Worm (Caenorhabditis elegans) whole organism, L4 larva: ENCODE results near the gene hot-2.

ENCODE experiments used
- D1046.2 ChIP-seq: fragments of 200-800 bp; sonication (Bioruptor generic); IDR thresholded peaks from 2 replicates; pipeline ENCODE4 v1.3.6; 2022; ENCODE audit warnings: missing genetic modification characterization, missing compliant biosample characterization
- aha-1 ChIP-seq: fragments of 150-350 bp; peaks from one replicate; lab custom pipeline; 2014; ENCODE audit warnings: missing biosample characterization, missing genetic modification characterization
- daf-16 ChIP-seq, 3 experiments: sonication (generic microtip); optimal IDR thresholded peaks; 2 replicates each; lab custom pipeline; 2016 to 2017; ENCODE audit warnings: missing genetic modification characterization in 3 of 3, missing genetic modification reagents in 3 of 3, mild to moderate bottlenecking in 2 of 3, missing compliant biosample characterization in 2 of 3, missing biosample characterization in 1 of 3, moderate library complexity in 1 of 3
- mep-1 ChIP-seq: fragments of 150-350 bp; sonication (generic microtip); optimal IDR thresholded peaks from 3 replicates; lab custom pipeline; 2014; ENCODE audit warnings: missing biosample characterization, missing genetic modification characterization
- nhr-237 ChIP-seq: sonication (generic microtip); optimal IDR thresholded peaks from 2 replicates; lab custom pipeline; 2017; ENCODE audit warnings: missing biosample characterization, missing genetic modification characterization
- nhr-6 ChIP-seq: fragments of 150-350 bp; optimal IDR thresholded peaks from 2 replicates; lab custom pipeline; 2014; ENCODE audit warnings: missing biosample characterization, missing genetic modification characterization
- spr-1 ChIP-seq: sonication (generic microtip); optimal IDR thresholded peaks from 2 replicates; lab custom pipeline; 2016; ENCODE audit warnings: mild to moderate bottlenecking, missing genetic modification characterization, missing compliant biosample characterization
- zip-2 ChIP-seq: fragments of 150-350 bp; optimal IDR thresholded peaks from 2 replicates; lab custom pipeline; 2014; ENCODE audit warnings: missing biosample characterization, missing genetic modification characterization

DNA sequence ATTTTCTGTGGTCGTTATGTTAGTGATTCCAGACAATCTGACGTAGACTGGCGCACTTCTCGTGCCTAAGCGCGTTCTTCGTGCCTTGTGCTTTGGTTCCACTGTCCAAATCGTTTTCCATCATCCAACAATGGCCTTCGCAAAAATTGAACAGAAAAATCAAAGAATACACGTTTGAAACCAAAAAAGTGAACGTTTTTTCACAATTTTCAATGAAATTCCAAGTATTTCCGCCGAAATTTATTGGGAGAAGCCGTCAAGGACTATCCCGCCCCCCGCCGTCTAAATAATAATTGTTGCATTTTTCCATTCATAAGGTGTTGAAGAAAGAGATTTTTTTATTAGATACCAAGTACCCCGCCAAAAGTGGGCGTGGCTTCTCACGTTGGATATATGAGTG lies 34.1 kb upstream of the hot-2 start, which contains the start of gene cpg-23:
- no peak for TF ChIP-seq spr-1 (tag; lab: Kevin White, UChicago)
- no peak for TF ChIP-seq D1046.2 (GFP tag; lab: Robert Waterston, UW)
- no peak for TF ChIP-seq zip-2
- TF ChIP-seq aha-1 (tag; lab: Kevin White, UChicago), result no peak
- TF ChIP-seq nhr-237 (tag; lab: Kevin White, UChicago), result no peak
- no peak for TF ChIP-seq nhr-6
- no peak for TF ChIP-seq mep-1
- TF ChIP-seq daf-16 (GFP tag; optimal IDR thresholded peaks at IDR 0.05; lab: Kevin White, UChicago), result no peak
- TF ChIP-seq daf-16 (tag; optimal IDR thresholded peaks at IDR 0.05; lab: Kevin White, UChicago), result no peak
